Worm (Caenorhabditis elegans): ENCODE data around the gene pho-4.

pho-4 gene

DNA sequence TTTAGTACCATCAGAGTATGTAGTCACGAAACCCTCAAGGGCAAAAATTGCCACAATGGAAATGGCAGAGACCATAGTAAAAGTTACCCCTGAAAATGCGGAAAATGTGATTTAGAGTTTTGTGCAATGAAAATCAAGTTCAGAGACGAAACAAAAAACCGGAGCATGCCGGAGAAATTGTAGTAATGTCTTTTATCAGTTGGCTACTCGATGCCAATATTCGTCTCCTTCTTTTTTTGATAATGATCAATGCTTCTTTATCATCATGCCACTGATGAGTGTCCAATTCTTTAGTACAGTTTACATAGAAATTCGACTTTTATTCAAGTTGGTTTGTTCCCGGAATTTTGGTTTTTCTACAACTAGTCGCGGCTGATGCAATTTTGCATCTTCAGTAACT is 2.5 kb downstream of the pho-4 start, which contains the start of gene pho-1:
pho-1 (minus strand) TSS at position 89 of the 400 bp plus-strand sequence.
- no peak for TF ChIP-seq dao-5 (tag; optimal IDR thresholded peaks at IDR 0.05)
- TF ChIP-seq him-1 (tag; optimal IDR thresholded peaks at IDR 0.05): no peak
- TF ChIP-seq W03F9.2 (tag; optimal IDR thresholded peaks at IDR 0.05): no peak

DNA sequence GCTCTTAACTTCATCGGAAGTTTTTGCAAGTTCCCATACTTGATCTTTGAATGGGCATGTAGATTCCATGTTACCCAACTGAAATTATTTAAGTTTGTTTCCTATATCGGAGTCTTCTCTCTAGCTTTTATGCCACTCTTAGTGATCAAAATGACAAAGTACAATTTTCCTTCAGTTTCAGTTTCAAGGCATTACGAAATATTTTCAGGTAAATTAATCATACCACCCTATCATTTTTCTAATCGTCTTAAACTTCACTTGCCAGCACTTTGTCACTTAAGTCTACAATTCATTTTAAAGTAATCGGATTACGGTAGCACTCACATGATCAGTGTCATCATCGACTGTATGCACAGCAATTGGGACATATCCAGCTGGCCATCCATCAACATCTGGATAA is 3.5 kb downstream of the pho-4 start:
- TF ChIP-seq him-1 (tag; optimal IDR thresholded peaks at IDR 0.05) (no peak), W03F9.2 (tag; optimal IDR thresholded peaks at IDR 0.05) (no peak), dao-5 (tag; optimal IDR thresholded peaks at IDR 0.05) (no peak)

DNA sequence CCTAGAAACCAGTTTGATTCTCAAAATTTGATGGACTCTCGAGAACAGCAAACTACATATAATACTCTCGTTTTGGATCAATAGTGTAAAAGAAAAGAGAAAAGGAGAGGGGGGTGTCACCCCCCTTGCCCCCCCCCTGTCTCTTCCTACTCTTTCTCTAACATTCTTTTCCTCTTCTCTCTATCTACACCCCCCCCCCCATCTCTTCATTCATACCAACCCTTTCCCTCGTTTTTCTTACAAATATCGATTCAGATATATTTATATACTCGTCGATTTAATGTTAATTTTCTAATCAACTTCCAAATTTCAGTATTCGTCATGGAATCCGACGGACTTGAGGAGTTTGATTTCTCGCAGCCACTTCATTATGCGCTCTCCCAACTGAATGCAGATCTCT is 7.2 kb downstream of the pho-4 start, which contains the start of gene EGAP2.1:
EGAP2.1 (plus strand) TSS at position 301 of the 400 bp plus-strand sequence.
- TF ChIP-seq dao-5 (tag; optimal IDR thresholded peaks at IDR 0.05) (no peak), W03F9.2 (tag; optimal IDR thresholded peaks at IDR 0.05) (no peak), him-1 (tag; optimal IDR thresholded peaks at IDR 0.05) (no peak)

DNA sequence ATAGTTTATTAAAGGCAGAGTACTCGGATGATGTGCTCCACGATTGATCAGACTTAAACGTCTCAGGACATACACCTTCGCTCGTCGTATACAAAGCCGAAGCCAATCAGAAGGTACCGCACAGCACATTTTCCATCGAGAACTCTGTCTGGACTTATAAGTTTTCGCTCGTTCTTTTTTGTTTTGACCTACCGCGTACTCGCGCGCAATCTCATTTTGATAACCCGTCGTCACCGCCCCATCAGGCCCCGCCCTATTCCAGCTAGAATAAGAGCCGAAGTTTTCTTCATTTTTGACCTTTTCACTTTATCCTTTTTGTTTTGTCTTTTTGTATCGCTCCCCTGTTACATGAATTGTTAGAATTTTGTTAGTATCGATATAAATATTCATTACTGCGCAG is 8.7 kb downstream of the pho-4 start, which contains the start of gene EGAP2.2:
EGAP2.2 (plus strand) TSS at position 301 of the 400 bp plus-strand sequence.
- no peak for TF ChIP-seq him-1 (tag; optimal IDR thresholded peaks at IDR 0.05)
- no peak for TF ChIP-seq W03F9.2 (tag; optimal IDR thresholded peaks at IDR 0.05)
- no peak for TF ChIP-seq dao-5 (tag; optimal IDR thresholded peaks at IDR 0.05)

DNA sequence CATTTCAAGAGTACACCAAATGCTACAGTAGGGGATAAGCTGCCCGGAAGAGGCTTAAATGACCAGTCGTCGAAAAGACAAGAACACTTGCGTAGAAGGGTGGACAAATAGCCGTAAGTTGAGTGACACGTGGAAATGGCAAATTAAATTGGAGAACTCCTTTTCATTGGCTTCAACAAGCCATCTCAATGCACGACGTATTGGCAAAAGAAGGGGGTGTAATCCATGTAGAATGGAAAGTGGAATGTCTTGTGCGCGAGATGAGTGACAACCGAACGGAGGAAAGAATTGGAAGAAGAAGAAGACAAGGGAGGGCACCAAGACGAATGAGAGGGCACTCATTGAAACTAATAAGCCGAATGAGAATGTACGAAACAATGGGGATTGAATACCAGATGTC is 9.6 kb downstream of the pho-4 start:
- no peak for TF ChIP-seq W03F9.2 (tag; optimal IDR thresholded peaks at IDR 0.05)
- TF ChIP-seq dao-5 (tag; optimal IDR thresholded peaks at IDR 0.05): no peak
- no peak for TF ChIP-seq him-1 (tag; optimal IDR thresholded peaks at IDR 0.05)

DNA sequence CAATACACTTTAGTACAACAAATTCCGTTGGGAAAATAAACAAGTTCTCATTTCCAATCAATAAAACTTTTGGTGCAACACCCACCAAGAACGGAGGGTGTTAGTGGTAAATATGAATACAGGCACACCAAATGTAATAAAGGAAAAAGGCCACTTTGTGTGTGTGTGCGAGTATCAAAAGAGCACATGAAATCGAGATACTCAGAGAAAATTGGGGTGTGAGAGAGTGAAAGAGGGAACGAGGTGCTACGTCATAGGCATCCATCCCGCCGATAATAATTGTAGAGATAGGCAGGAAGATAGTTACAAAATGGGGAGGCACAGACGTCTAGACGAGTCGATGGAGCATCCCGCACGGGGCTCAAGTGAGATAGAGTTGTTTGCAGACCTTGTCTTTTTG is 10.5 kb downstream of the pho-4 start:
- TF ChIP-seq him-1 (tag; optimal IDR thresholded peaks at IDR 0.05) (no peak), W03F9.2 (tag; optimal IDR thresholded peaks at IDR 0.05) (no peak), dao-5 (tag; optimal IDR thresholded peaks at IDR 0.05) (no peak)

DNA sequence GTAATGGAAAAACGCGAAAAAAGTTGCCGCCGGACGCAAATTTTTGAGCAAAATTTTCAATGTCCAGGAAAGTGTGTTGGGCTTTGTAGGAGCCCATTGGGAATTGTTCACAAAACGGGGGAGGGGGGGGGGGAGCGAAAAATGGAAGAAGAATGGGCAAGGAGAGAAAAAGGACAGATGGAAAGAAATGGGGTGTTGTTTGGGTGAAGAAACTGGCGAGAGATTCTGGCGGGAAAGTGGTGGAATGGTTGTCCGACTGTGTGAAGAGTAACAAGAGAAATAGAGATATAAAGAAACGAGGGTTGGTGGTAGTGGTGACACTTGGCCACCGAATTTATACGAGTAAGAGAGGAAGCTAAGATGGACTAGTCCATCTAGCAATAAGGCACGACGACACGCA is 12.0 kb downstream of the pho-4 start:
- TF ChIP-seq dao-5 (tag; optimal IDR thresholded peaks at IDR 0.05): no peak
- no peak for TF ChIP-seq him-1 (tag; optimal IDR thresholded peaks at IDR 0.05)
- TF ChIP-seq W03F9.2 (tag; optimal IDR thresholded peaks at IDR 0.05): no peak

DNA sequence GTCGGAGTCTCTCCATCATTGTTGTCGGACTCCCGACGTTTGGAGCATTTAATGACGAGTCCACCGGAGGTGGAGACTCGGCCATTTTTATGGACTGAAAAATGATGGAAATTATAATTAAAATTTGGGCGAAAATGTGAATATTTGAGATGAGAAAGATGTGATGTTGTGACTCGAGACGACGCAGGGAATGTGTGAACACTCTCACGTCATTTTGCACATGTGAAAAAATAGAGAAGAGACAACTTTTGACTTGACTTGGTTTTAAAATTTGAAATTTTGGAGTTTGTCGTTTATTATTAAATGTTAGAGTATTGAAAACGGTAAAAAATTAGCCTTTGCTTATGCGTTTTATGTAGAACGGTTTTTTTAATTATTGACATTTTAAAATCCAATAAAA is 13.0 kb downstream of the pho-4 start, which contains the start of gene dsh-1:
dsh-1 (minus strand) TSS at position 101 of the 400 bp plus-strand sequence.
- TF ChIP-seq W03F9.2 (tag; optimal IDR thresholded peaks at IDR 0.05) (no peak), dao-5 (tag; optimal IDR thresholded peaks at IDR 0.05) (no peak), him-1 (tag; optimal IDR thresholded peaks at IDR 0.05) (no peak)

DNA sequence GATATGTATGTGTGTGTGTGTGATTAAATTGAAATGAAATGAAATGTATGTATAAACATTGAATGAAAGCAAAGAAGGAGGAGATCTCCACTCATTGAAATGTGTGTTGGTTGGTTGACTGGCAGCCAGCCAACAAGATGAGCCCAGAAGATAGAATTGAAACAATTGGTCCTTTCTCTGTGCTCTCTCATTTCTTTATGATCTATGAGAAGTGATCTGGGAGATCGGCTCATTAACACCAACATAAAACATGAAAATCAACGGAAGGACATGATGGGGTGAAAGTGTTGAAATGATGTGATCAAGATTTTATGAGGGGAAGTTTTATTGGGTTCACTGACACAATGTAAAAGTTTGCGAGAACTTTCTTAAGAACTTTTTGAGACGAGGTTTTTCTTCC is 15.4 kb downstream of the pho-4 start:
- no peak for TF ChIP-seq him-1 (tag; optimal IDR thresholded peaks at IDR 0.05)
- no peak for TF ChIP-seq dao-5 (tag; optimal IDR thresholded peaks at IDR 0.05)
- TF ChIP-seq W03F9.2 (tag; optimal IDR thresholded peaks at IDR 0.05): no peak

DNA sequence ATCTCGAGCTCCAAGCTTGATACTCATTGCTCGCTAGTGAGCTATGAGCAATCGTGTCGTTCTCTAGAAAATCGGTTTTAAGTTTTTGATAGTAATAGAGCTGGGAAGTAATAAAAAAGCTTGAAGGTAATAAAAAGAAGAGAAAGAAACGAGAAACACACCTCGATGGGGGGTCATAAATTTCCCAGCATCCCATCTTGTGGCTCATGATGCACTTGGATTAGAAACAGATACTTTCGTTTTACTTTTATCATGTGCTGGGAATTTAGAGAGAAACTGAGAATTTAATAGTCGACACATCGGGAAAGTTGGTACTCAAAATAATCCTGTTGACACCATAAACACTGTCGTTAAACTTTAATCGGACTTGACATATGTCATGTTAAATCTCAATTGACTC is 17.6 kb downstream of the pho-4 start:
- TF ChIP-seq him-1 (tag; optimal IDR thresholded peaks at IDR 0.05): no peak
- no peak for TF ChIP-seq dao-5 (tag; optimal IDR thresholded peaks at IDR 0.05)
- TF ChIP-seq W03F9.2 (tag; optimal IDR thresholded peaks at IDR 0.05): no peak

DNA sequence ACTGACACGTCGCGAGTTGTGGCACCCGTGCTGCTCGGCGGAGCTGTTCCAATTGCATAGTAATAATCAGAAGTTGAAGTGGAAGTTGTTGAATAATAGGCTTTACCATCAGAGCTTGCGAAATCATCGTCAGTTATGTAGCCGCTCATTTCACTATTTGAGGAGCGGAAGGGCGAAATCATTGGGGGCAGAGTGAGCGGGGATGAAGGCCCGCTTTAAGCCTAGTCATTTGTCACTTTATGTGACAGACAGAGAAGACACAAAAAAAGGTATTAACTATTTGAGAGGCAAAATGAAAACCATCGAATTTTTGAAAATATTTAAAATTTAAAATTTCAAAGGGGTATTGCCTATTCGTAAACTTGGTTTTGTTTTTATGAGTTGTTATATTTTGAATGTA is 19.9 kb downstream of the pho-4 start:
- TF ChIP-seq dao-5 (tag; optimal IDR thresholded peaks at IDR 0.05): no peak

DNA sequence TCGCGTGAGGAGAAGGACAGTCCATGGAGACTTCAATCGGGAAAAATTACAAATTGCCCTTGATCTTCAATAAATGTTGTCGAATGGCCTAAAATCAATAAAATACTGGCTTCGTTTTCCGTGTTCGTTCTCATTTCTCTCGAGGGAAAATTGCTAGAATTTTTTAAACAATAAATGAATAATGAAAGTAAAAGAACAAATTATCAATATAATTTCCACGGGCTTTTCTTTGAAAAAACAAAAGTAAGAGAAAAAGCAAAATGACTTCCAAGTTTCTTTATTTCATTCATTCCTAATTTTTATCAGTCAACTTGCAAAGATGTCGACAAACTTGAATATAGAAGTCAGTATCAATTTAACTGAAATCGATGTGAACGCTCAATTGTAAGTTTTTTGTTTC is 25.6 kb downstream of the pho-4 start, which contains the start of gene C34F11.1:
C34F11.1 (plus strand) TSS at position 301 of the 400 bp plus-strand sequence.
- TF ChIP-seq W03F9.2 (tag; optimal IDR thresholded peaks at IDR 0.05) (no peak), him-1 (tag; optimal IDR thresholded peaks at IDR 0.05) (no peak), dao-5 (tag; optimal IDR thresholded peaks at IDR 0.05) (no peak)

DNA sequence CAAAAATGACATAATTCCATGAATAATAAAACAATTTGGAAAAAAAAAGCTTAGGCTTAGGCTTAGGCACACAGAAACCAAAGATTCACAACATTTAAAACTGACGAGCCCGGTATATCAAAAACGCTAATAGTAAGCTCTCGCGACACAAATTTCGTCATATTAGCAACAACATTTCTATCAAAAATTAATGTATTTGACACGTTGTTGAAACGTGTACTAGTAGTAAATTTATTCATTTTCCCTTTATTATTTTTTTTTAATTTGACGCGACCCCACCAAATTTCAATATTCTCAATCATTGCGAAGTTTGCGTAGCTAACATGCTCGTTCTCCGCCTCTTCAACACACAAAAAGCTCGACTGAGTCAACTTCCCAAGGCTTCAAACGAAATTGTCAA is 26.3 kb downstream of the pho-4 start, which contains the start of gene C34F11.2:
C34F11.2 (plus strand) TSS at position 301 of the 400 bp plus-strand sequence.
- TF ChIP-seq him-1 (tag; optimal IDR thresholded peaks at IDR 0.05) (no peak), dao-5 (tag; optimal IDR thresholded peaks at IDR 0.05) (no peak), W03F9.2 (tag; optimal IDR thresholded peaks at IDR 0.05) (no peak)

DNA sequence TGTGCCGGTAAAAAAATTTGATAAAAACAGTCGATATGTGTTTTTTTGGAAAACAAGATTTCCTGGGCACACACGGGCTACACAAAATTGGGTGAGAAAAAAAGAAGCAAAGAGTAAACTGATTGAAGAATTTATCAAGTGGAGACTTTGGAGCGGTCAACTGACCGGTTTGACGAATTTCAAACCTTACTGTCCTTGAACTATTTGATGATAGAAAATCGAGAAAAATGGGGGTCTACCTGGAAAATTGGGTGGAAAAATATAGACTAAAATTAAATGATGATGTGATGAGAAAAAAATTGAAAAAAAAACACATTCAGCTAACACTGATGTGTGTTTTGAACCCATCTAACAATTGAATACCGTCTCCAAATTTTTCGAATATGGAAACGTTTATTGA is 27.4 kb downstream of the pho-4 start, which contains the start of gene C34F11.8:
C34F11.8 (minus strand) TSS at position 135 of the 400 bp plus-strand sequence.
- TF ChIP-seq dao-5 (tag; optimal IDR thresholded peaks at IDR 0.05): no peak
- no peak for TF ChIP-seq W03F9.2 (tag; optimal IDR thresholded peaks at IDR 0.05)
- no peak for TF ChIP-seq him-1 (tag; optimal IDR thresholded peaks at IDR 0.05)

DNA sequence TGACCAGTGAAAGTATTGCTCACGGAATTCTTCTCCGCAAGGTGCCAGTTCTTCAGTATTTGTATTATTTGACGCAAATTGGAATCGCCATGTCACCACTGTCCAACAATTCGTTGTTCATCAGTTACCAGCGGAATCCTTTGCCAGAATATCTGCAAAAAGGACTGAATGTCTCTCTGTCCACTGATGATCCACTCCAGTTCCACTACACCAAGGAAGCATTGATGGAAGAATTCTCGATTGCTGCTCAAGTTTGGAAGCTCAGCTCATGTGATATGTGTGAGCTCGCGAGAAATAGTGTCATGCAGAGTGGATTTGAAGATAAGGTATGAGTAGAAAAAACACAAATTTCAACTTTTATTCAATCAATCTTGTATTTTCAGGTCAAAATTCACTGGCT is 29.1 kb downstream of the pho-4 start:
- TF ChIP-seq dao-5 (tag; optimal IDR thresholded peaks at IDR 0.05) (no peak), him-1 (tag; optimal IDR thresholded peaks at IDR 0.05) (no peak), W03F9.2 (tag; optimal IDR thresholded peaks at IDR 0.05) (no peak)
